Worm (Caenorhabditis elegans) whole organism, L4/young adult: ENCODE measurements around the gene R08C7.5.

Experiments
- dao-5 ChIP-seq: sonication (generic microtip); optimal IDR thresholded peaks from 2 replicates; lab custom pipeline; 2016; ENCODE audit warnings: missing genotype, missing genetic modification characterization, moderate library complexity, missing compliant biosample characterization
- him-1 ChIP-seq: sonication (generic microtip); optimal IDR thresholded peaks from 2 replicates; lab custom pipeline; 2016; ENCODE audit warnings: missing genotype, missing genetic modification reagents, missing genetic modification characterization, missing compliant biosample characterization

- TF ChIP-seq him-1 (tag; lab: Kevin White, UChicago), result no peak
- TF ChIP-seq dao-5 (tag; lab: Kevin White, UChicago), result no peak
Measured at ce11 chrIV:4478612-4479011, 48.6 kb downstream of the R08C7.5 start.
